Worm (Caenorhabditis elegans): Measurements from ENCODE around the gene fbxb-84.
A peak's percentile ranks its signal among the peaks of the same experiment; 100 is the strongest.

Gene fbxb-84

ce11 chrIII:146369-146768, at the start of gene fbxb-84:
Gene fbxb-84, minus strand, starts transcription at chrIII:146469.
- TF ChIP-seq ztf-23 (GFP tag; IDR thresholded peaks at IDR 0.05) (no peak), ztf-29 (GFP tag; IDR thresholded peaks at IDR 0.05) (no peak), med-1 (GFP tag; optimal IDR thresholded peaks at IDR 0.05; ENCODE audit: insufficient read depth) (no peak), tab-1 (GFP tag; IDR thresholded peaks at IDR 0.05) (no peak), cog-1 (tag; optimal IDR thresholded peaks at IDR 0.05) (no peak), klf-2 (GFP tag; conservative IDR thresholded peaks at IDR 0.05) (no peak), ref-1 (GFP tag; conservative IDR thresholded peaks at IDR 0.05) (no peak), flt-1 (GFP tag; IDR thresholded peaks at IDR 0.05) (no peak), T22C8.4 (GFP tag; IDR thresholded peaks at IDR 0.05) (no peak)

- no peak for TF ChIP-seq med-1 (GFP tag; optimal IDR thresholded peaks at IDR 0.05; ENCODE audit: insufficient read depth)
- TF ChIP-seq T22C8.4 (GFP tag; IDR thresholded peaks at IDR 0.05), result no peak
- TF ChIP-seq ztf-23 (GFP tag; IDR thresholded peaks at IDR 0.05), result no peak
- no peak for TF ChIP-seq tab-1 (GFP tag; IDR thresholded peaks at IDR 0.05)
- no peak for TF ChIP-seq ztf-29 (GFP tag; IDR thresholded peaks at IDR 0.05)
- TF ChIP-seq flt-1 (GFP tag; IDR thresholded peaks at IDR 0.05), result no peak
- TF ChIP-seq cog-1 (tag; optimal IDR thresholded peaks at IDR 0.05), result no peak
- TF ChIP-seq ref-1 (GFP tag; conservative IDR thresholded peaks at IDR 0.05), result no peak
- TF ChIP-seq klf-2 (GFP tag; conservative IDR thresholded peaks at IDR 0.05), result no peak
Observed at ce11 chrIII:194160-194559, 47.9 kb upstream of the fbxb-84 start, which contains the start of gene F40G9.17. Gene F40G9.17, plus strand, starts transcription at chrIII:194460.

- no peak for TF ChIP-seq T22C8.4 (GFP tag; IDR thresholded peaks at IDR 0.05)
- no peak for TF ChIP-seq klf-2 (GFP tag; conservative IDR thresholded peaks at IDR 0.05)
- no peak for TF ChIP-seq med-1 (GFP tag; optimal IDR thresholded peaks at IDR 0.05; ENCODE audit: insufficient read depth)
- TF ChIP-seq ztf-23 (GFP tag; IDR thresholded peaks at IDR 0.05), result no peak
- TF ChIP-seq cog-1 (tag; optimal IDR thresholded peaks at IDR 0.05), result no peak
- no peak for TF ChIP-seq ref-1 (GFP tag; conservative IDR thresholded peaks at IDR 0.05)
- no peak for TF ChIP-seq flt-1 (GFP tag; IDR thresholded peaks at IDR 0.05)
- no peak for TF ChIP-seq tab-1 (GFP tag; IDR thresholded peaks at IDR 0.05)
- TF ChIP-seq ztf-29 (GFP tag; IDR thresholded peaks at IDR 0.05), result no peak
Observed at ce11 chrIII:191803-192202, 45.5 kb upstream of the fbxb-84 start, which contains the start of gene sec-20. Gene sec-20, plus strand, starts transcription at chrIII:192103.

ce11 chrIII:190686-191085, 44.4 kb upstream of the fbxb-84 start, which contains the start of gene cox-17:
Gene cox-17, plus strand, starts transcription at chrIII:190986.
- no peak for TF ChIP-seq cog-1 (tag; optimal IDR thresholded peaks at IDR 0.05)
- TF ChIP-seq ztf-23 (GFP tag; IDR thresholded peaks at IDR 0.05), result no peak
- no peak for TF ChIP-seq med-1 (GFP tag; optimal IDR thresholded peaks at IDR 0.05; ENCODE audit: insufficient read depth)
- no peak for TF ChIP-seq ref-1 (GFP tag; conservative IDR thresholded peaks at IDR 0.05)
- no peak for TF ChIP-seq tab-1 (GFP tag; IDR thresholded peaks at IDR 0.05)
- no peak for TF ChIP-seq flt-1 (GFP tag; IDR thresholded peaks at IDR 0.05)
- no peak for TF ChIP-seq ztf-29 (GFP tag; IDR thresholded peaks at IDR 0.05)
- no peak for TF ChIP-seq T22C8.4 (GFP tag; IDR thresholded peaks at IDR 0.05)
- no peak for TF ChIP-seq klf-2 (GFP tag; conservative IDR thresholded peaks at IDR 0.05)

ce11 chrIII:189280-189679, 43.0 kb upstream of the fbxb-84 start:
- TF ChIP-seq med-1 (GFP tag; optimal IDR thresholded peaks at IDR 0.05; ENCODE audit: insufficient read depth) (no peak), klf-2 (GFP tag; conservative IDR thresholded peaks at IDR 0.05) (no peak), ref-1 (GFP tag; conservative IDR thresholded peaks at IDR 0.05) (no peak), T22C8.4 (GFP tag; IDR thresholded peaks at IDR 0.05) (no peak), cog-1 (tag; optimal IDR thresholded peaks at IDR 0.05) (no peak), ztf-29 (GFP tag; IDR thresholded peaks at IDR 0.05) (no peak), tab-1 (GFP tag; IDR thresholded peaks at IDR 0.05) (no peak), flt-1 (GFP tag; IDR thresholded peaks at IDR 0.05) (no peak), ztf-23 (GFP tag; IDR thresholded peaks at IDR 0.05) (no peak)

ce11 chrIII:188426-188888, 42.2 kb upstream of the fbxb-84 start, which contains the start of gene ubc-20:
Gene ubc-20, plus strand, starts transcription at chrIII:188838.
- no peak for TF ChIP-seq ztf-29 (GFP tag; IDR thresholded peaks at IDR 0.05)
- no peak for TF ChIP-seq T22C8.4 (GFP tag; IDR thresholded peaks at IDR 0.05)
- no peak for TF ChIP-seq ref-1 (GFP tag; conservative IDR thresholded peaks at IDR 0.05)
- TF ChIP-seq med-1 (GFP tag; optimal IDR thresholded peaks at IDR 0.05; ENCODE audit: insufficient read depth), result no peak
- no peak for TF ChIP-seq cog-1 (tag; optimal IDR thresholded peaks at IDR 0.05)
- no peak for TF ChIP-seq flt-1 (GFP tag; IDR thresholded peaks at IDR 0.05)
- no peak for TF ChIP-seq klf-2 (GFP tag; conservative IDR thresholded peaks at IDR 0.05)
- no peak for TF ChIP-seq ztf-23 (GFP tag; IDR thresholded peaks at IDR 0.05)
- TF ChIP-seq tab-1 (GFP tag; IDR thresholded peaks at IDR 0.05), result no peak

ce11 chrIII:187829-188228, 41.6 kb upstream of the fbxb-84 start, which contains the start of gene mxl-2:
Gene mxl-2, minus strand, starts transcription at chrIII:188131.
- no peak for TF ChIP-seq med-1 (GFP tag; optimal IDR thresholded peaks at IDR 0.05; ENCODE audit: insufficient read depth)
- no peak for TF ChIP-seq T22C8.4 (GFP tag; IDR thresholded peaks at IDR 0.05)
- no peak for TF ChIP-seq ref-1 (GFP tag; conservative IDR thresholded peaks at IDR 0.05)
- no peak for TF ChIP-seq klf-2 (GFP tag; conservative IDR thresholded peaks at IDR 0.05)
- TF ChIP-seq ztf-29 (GFP tag; IDR thresholded peaks at IDR 0.05), result no peak
- TF ChIP-seq ztf-23 (GFP tag; IDR thresholded peaks at IDR 0.05), result no peak
- no peak for TF ChIP-seq cog-1 (tag; optimal IDR thresholded peaks at IDR 0.05)
- TF ChIP-seq flt-1 (GFP tag; IDR thresholded peaks at IDR 0.05), result no peak
- TF ChIP-seq tab-1 (GFP tag; IDR thresholded peaks at IDR 0.05), result no peak

- TF ChIP-seq T22C8.4 (GFP tag; IDR thresholded peaks at IDR 0.05) (0 out of 2 replicates have a peak, but pooled peaks have one; percentile 5), ztf-23 (GFP tag; IDR thresholded peaks at IDR 0.05) (no peak)
Observed at ce11 chrIII:184335-184734, 38.1 kb upstream of the fbxb-84 start.

ce11 chrIII:183072-183471, 36.8 kb upstream of the fbxb-84 start:
- TF ChIP-seq ztf-23 (GFP tag; IDR thresholded peaks at IDR 0.05) (no peak), ztf-29 (GFP tag; IDR thresholded peaks at IDR 0.05) (no peak), klf-2 (GFP tag; conservative IDR thresholded peaks at IDR 0.05) (no peak), T22C8.4 (GFP tag; IDR thresholded peaks at IDR 0.05) (no peak), ref-1 (GFP tag; conservative IDR thresholded peaks at IDR 0.05) (no peak), tab-1 (GFP tag; IDR thresholded peaks at IDR 0.05) (no peak), cog-1 (tag; optimal IDR thresholded peaks at IDR 0.05) (no peak), flt-1 (GFP tag; IDR thresholded peaks at IDR 0.05) (no peak), med-1 (GFP tag; optimal IDR thresholded peaks at IDR 0.05; ENCODE audit: insufficient read depth) (no peak)

ce11 chrIII:182080-182479, 35.8 kb upstream of the fbxb-84 start, which contains the start of gene F40G9.15:
Gene F40G9.15, plus strand, starts transcription at chrIII:182380.
- TF ChIP-seq flt-1 (GFP tag; IDR thresholded peaks at IDR 0.05) (no peak), ref-1 (GFP tag; conservative IDR thresholded peaks at IDR 0.05) (no peak), ztf-29 (GFP tag; IDR thresholded peaks at IDR 0.05) (no peak), tab-1 (GFP tag; IDR thresholded peaks at IDR 0.05) (no peak), T22C8.4 (GFP tag; IDR thresholded peaks at IDR 0.05) (no peak), klf-2 (GFP tag; conservative IDR thresholded peaks at IDR 0.05) (no peak)

Data from whole organism, midembryonic.